Fruit fly (Drosophila melanogaster) whole organism, embryonic: Measurements from ENCODE around the gene CG3149.
A peak's percentile ranks its signal among the peaks of the same experiment; 100 is the strongest.

Source experiments
- Ada2b ChIP-seq: fragments of 200-800 bp; sonication (Bioruptor generic); IDR thresholded peaks from 2 replicates; pipeline ENCODE4 v1.3.6; 2022; ENCODE audit warnings: missing biosample characterization, missing genetic modification characterization
- Blimp-1 ChIP-seq: fragments of 200-800 bp; sonication (Bioruptor generic); optimal IDR thresholded peaks from 3 replicates; lab custom pipeline; 2018; ENCODE audit warnings: missing biosample characterization, missing genetic modification characterization, mild to moderate bottlenecking, moderate library complexity, missing genetic modification reagents
- CG10274 ChIP-seq: fragments of 200-800 bp; sonication (Bioruptor generic); optimal IDR thresholded peaks from 3 replicates; lab custom pipeline; 2017; ENCODE audit warnings: missing biosample characterization, mild to moderate bottlenecking, missing genetic modification characterization
- CG10366 ChIP-seq: fragments of 200-800 bp; sonication (Bioruptor generic); IDR thresholded peaks from 2 replicates; pipeline ENCODE4 v1.3.6; 2022; ENCODE audit warnings: missing biosample characterization, missing genetic modification characterization
- CG11247 ChIP-seq: fragments of 200-800 bp; sonication (Bioruptor generic); IDR thresholded peaks from 2 replicates; pipeline ENCODE4 v1.3.6; 2022; ENCODE audit warnings: missing biosample characterization, missing genetic modification characterization
- CG11456 ChIP-seq: fragments of 200-800 bp; sonication (Bioruptor generic); IDR thresholded peaks from 3 replicates; pipeline ENCODE4 v1.3.6; 2022; ENCODE audit warnings: missing biosample characterization, missing genetic modification characterization
- CG11696 ChIP-seq: fragments of 200-800 bp; sonication (Bioruptor generic); IDR thresholded peaks from 2 replicates; pipeline ENCODE4 v1.3.6; 2022; ENCODE audit warnings: missing biosample characterization, missing genetic modification characterization
- CG1233 ChIP-seq: fragments of 200-800 bp; sonication (Bioruptor generic); optimal IDR thresholded peaks from 4 replicates; lab custom pipeline; 2018; ENCODE audit warnings: missing biosample characterization, mild to moderate bottlenecking, missing genetic modification characterization
- CG13894 ChIP-seq: fragments of 200-800 bp; sonication (Bioruptor generic); optimal IDR thresholded peaks from 3 replicates; lab custom pipeline; 2018; ENCODE audit warnings: missing biosample characterization, mild to moderate bottlenecking, missing genetic modification characterization, moderate library complexity
- CG14710 ChIP-seq: fragments of 200-800 bp; sonication (Bioruptor generic); optimal IDR thresholded peaks from 3 replicates; lab custom pipeline; 2019; ENCODE audit warnings: missing biosample characterization, mild to moderate bottlenecking, missing genetic modification characterization, moderate library complexity
- CG15073 ChIP-seq: fragments of 200-800 bp; sonication (Bioruptor generic); optimal IDR thresholded peaks from 2 replicates; lab custom pipeline; 2016; ENCODE audit warnings: missing biosample characterization, missing genetic modification characterization
- CG15269 ChIP-seq: fragments of 200-800 bp; sonication (Bioruptor generic); optimal IDR thresholded peaks from 2 replicates; lab custom pipeline; 2018; ENCODE audit warnings: missing biosample characterization, mild to moderate bottlenecking, missing genetic modification characterization, moderate library complexity
- CG15514 ChIP-seq: fragments of 200-800 bp; sonication (Bioruptor generic); optimal IDR thresholded peaks from 3 replicates; lab custom pipeline; 2017; ENCODE audit warnings: missing biosample characterization, missing genetic modification characterization, mild to moderate bottlenecking, moderate library complexity, missing genetic modification reagents
- CG16863 ChIP-seq: fragments of 200-800 bp; sonication (Bioruptor generic); optimal IDR thresholded peaks from 3 replicates; lab custom pipeline; 2016; ENCODE audit warnings: missing biosample characterization, missing genetic modification characterization
- CG17328 ChIP-seq: fragments of 200-800 bp; sonication (Bioruptor generic); IDR thresholded peaks from 2 replicates; pipeline ENCODE4 v1.3.6; 2022; ENCODE audit warnings: missing biosample characterization, missing genetic modification characterization
- CG1832 ChIP-seq: fragments of 200-800 bp; sonication (Bioruptor generic); optimal IDR thresholded peaks from 2 replicates; lab custom pipeline; 2017; ENCODE audit warnings: missing biosample characterization, mild to moderate bottlenecking, missing genetic modification characterization, inconsistent platforms
- CG3281 ChIP-seq: fragments of 200-800 bp; sonication (Bioruptor generic); optimal IDR thresholded peaks from 3 replicates; lab custom pipeline; 2017; ENCODE audit warnings: missing biosample characterization, mild to moderate bottlenecking, missing genetic modification characterization
- CG3847 ChIP-seq: fragments of 200-800 bp; sonication (Bioruptor generic); IDR thresholded peaks from 2 replicates; pipeline ENCODE4 v1.3.6; 2022; ENCODE audit warnings: missing biosample characterization, missing genetic modification characterization
- CG5953 ChIP-seq: fragments of 200-800 bp; sonication (Bioruptor generic); IDR thresholded peaks from 2 replicates; pipeline ENCODE4 v1.3.6; 2022; ENCODE audit warnings: missing biosample characterization, missing genetic modification characterization
- CG6683 ChIP-seq: fragments of 200-800 bp; sonication (Bioruptor generic); optimal IDR thresholded peaks from 2 replicates; lab custom pipeline; 2017; ENCODE audit warnings: missing biosample characterization, mild to moderate bottlenecking, missing genetic modification characterization, missing genetic modification reagents
- CG7745 ChIP-seq: fragments of 200-800 bp; sonication (Bioruptor generic); optimal IDR thresholded peaks from 2 replicates; lab custom pipeline; 2018; ENCODE audit warnings: missing biosample characterization, mild to moderate bottlenecking, missing genetic modification characterization, moderate library complexity
- CG7987 ChIP-seq: fragments of 200-800 bp; sonication (Bioruptor generic); optimal IDR thresholded peaks from 2 replicates; lab custom pipeline; 2018; ENCODE audit warnings: missing biosample characterization, mild to moderate bottlenecking, missing genetic modification characterization, moderate library complexity
- CoRest ChIP-seq: fragments of 200-800 bp; sonication (Bioruptor generic); optimal IDR thresholded peaks from 3 replicates; lab custom pipeline; 2018; ENCODE audit warnings: missing biosample characterization, mild to moderate bottlenecking, missing genetic modification characterization, moderate library complexity
- Doc3 ChIP-seq: fragments of 200-800 bp; sonication (Bioruptor generic); IDR thresholded peaks from 3 replicates; pipeline ENCODE4 v1.3.6; 2022; ENCODE audit warnings: missing biosample characterization, missing genetic modification characterization; ENCODE audit not compliant: partially characterized antibody
- HHEX ChIP-seq: fragments of 200-800 bp; sonication (Bioruptor generic); optimal IDR thresholded peaks from 3 replicates; lab custom pipeline; 2017; ENCODE audit warnings: missing biosample characterization, mild to moderate bottlenecking, missing genetic modification characterization, missing genetic modification reagents
- Hr51 ChIP-seq, 2 experiments: fragments of 200-800 bp; sonication (Bioruptor generic); optimal IDR thresholded peaks; 2 replicates in 1 of 2; 3 replicates in 1 of 2; lab custom pipeline; 2016 to 2018; ENCODE audit warnings: missing biosample characterization in 2 of 2, missing genetic modification characterization in 2 of 2, mild to moderate bottlenecking in 1 of 2, moderate library complexity in 1 of 2
- Jarid2 ChIP-seq: fragments of 200-800 bp; sonication (Bioruptor generic); optimal IDR thresholded peaks from 3 replicates; lab custom pipeline; 2017; ENCODE audit warnings: mild to moderate bottlenecking, missing biosample characterization, missing genetic modification reagents, missing genetic modification characterization
- NK7.1 ChIP-seq: fragments of 200-800 bp; sonication (Bioruptor generic); optimal IDR thresholded peaks from 3 replicates; lab custom pipeline; 2016; ENCODE audit warnings: missing biosample characterization, missing genetic modification characterization
- bab2 ChIP-seq: fragments of 200-800 bp; sonication (Bioruptor generic); optimal IDR thresholded peaks from 2 replicates; lab custom pipeline; 2016; ENCODE audit warnings: missing biosample characterization, missing genetic modification characterization
- bowl ChIP-seq: fragments of 200-800 bp; sonication (Bioruptor generic); IDR thresholded peaks from 2 replicates; pipeline ENCODE4 v1.3.6; 2022; ENCODE audit warnings: missing biosample characterization, missing genetic modification characterization
- bsh ChIP-seq, 2 experiments: fragments of 200-800 bp; sonication (Bioruptor generic); optimal IDR thresholded peaks; 2 replicates each; lab custom pipeline; 2017 to 2018; ENCODE audit warnings: mild to moderate bottlenecking in 2 of 2, missing biosample characterization in 2 of 2, missing genetic modification characterization in 2 of 2, moderate library complexity in 1 of 2
- chn ChIP-seq: fragments of 200-800 bp; sonication (Bioruptor generic); optimal IDR thresholded peaks from 2 replicates; lab custom pipeline; 2016; ENCODE audit warnings: missing biosample characterization, missing genetic modification characterization
- cwo ChIP-seq: fragments of 200-800 bp; sonication (Bioruptor generic); optimal IDR thresholded peaks from 3 replicates; lab custom pipeline; 2017; ENCODE audit warnings: missing biosample characterization, missing genetic modification characterization, mild to moderate bottlenecking, moderate library complexity, missing genetic modification reagents
- dm ChIP-seq: fragments of 200-800 bp; sonication (Bioruptor generic); optimal IDR thresholded peaks from 3 replicates; lab custom pipeline; 2016; ENCODE audit warnings: missing biosample characterization, missing genetic modification characterization
- dmrt11E ChIP-seq: fragments of 200-800 bp; sonication (Bioruptor generic); optimal IDR thresholded peaks from 3 replicates; lab custom pipeline; 2018; ENCODE audit warnings: missing biosample characterization, mild to moderate bottlenecking, missing genetic modification characterization, moderate library complexity
- exex ChIP-seq: fragments of 200-800 bp; sonication (Bioruptor generic); optimal IDR thresholded peaks from 4 replicates; lab custom pipeline; 2018; ENCODE audit warnings: missing biosample characterization, mild to moderate bottlenecking, missing genetic modification characterization, moderate library complexity
- grn ChIP-seq: fragments of 200-800 bp; sonication (Bioruptor generic); optimal IDR thresholded peaks from 3 replicates; lab custom pipeline; 2017; ENCODE audit warnings: missing biosample characterization, missing genetic modification characterization
- gro ChIP-seq: fragments of 200-800 bp; sonication (Bioruptor generic); optimal IDR thresholded peaks from 2 replicates; lab custom pipeline; 2016; ENCODE audit warnings: missing biosample characterization, missing genetic modification characterization
- gt ChIP-seq: fragments of 200-800 bp; sonication (Bioruptor generic); IDR thresholded peaks from 2 replicates; pipeline ENCODE4 v1.3.6; 2022; ENCODE audit warnings: missing biosample characterization, missing genetic modification characterization
- lab ChIP-seq: fragments of 200-800 bp; sonication (Bioruptor generic); optimal IDR thresholded peaks from 3 replicates; lab custom pipeline; 2017; ENCODE audit warnings: missing biosample characterization, missing genetic modification characterization, mild to moderate bottlenecking, moderate library complexity, missing genetic modification reagents
- org-1 ChIP-seq: fragments of 200-800 bp; sonication (Bioruptor generic); optimal IDR thresholded peaks from 2 replicates; lab custom pipeline; 2017; ENCODE audit warnings: missing biosample characterization, missing genetic modification characterization
- pzg ChIP-seq: fragments of 200-800 bp; sonication (Bioruptor generic); optimal IDR thresholded peaks from 3 replicates; lab custom pipeline; 2018; ENCODE audit warnings: missing biosample characterization, mild to moderate bottlenecking, missing genetic modification characterization, moderate library complexity
- sima ChIP-seq: fragments of 200-800 bp; sonication (Bioruptor generic); optimal IDR thresholded peaks from 2 replicates; lab custom pipeline; 2016; ENCODE audit warnings: missing biosample characterization, missing genetic modification characterization
- slp2 ChIP-seq: fragments of 200-800 bp; sonication (Bioruptor generic); optimal IDR thresholded peaks from 2 replicates; lab custom pipeline; 2016; ENCODE audit warnings: missing biosample characterization, missing genetic modification characterization
- tio ChIP-seq: fragments of 200-800 bp; sonication (Bioruptor generic); optimal IDR thresholded peaks from 2 replicates; lab custom pipeline; 2017; ENCODE audit warnings: missing biosample characterization, missing genetic modification characterization, inconsistent platforms
- toy ChIP-seq: fragments of 200-800 bp; sonication (Bioruptor generic); IDR thresholded peaks from 2 replicates; pipeline ENCODE4 v1.3.6; 2022; ENCODE audit warnings: missing biosample characterization, missing genetic modification characterization
- vvl ChIP-seq: fragments of 200-800 bp; sonication (Bioruptor generic); IDR thresholded peaks from 2 replicates; pipeline ENCODE4 v1.3.6; 2022; ENCODE audit warnings: missing biosample characterization, missing genetic modification characterization

CG3149 gene

dm6 chrX:5735268-5735941 is 40.4 kb upstream of the CG3149 start (continued):
- TF ChIP-seq Hr51 (GFP tag; optimal IDR thresholded peaks at IDR 0.05; lab: Kevin White, UChicago) (peak; percentile 22 to 84), tio (peak; percentile 62), CoRest (tag; lab: Kevin White, UChicago) (peak; percentile 77), cwo (peak; percentile 67), toy (GFP tag; lab: Robert Waterston, UW) (peak; percentile 37; the same call in 1 of the 2 replicates), CG16863 (GFP tag; lab: Kevin White, UChicago) (peak; percentile 44), CG7987 (no peak), lab (peak; percentile 87), Ada2b (GFP tag; lab: Robert Waterston, UW) (peak; percentile 85), CG6683 (GFP tag; lab: Kevin White, UChicago) (peak; percentile 29), CG7745 (tag; lab: Kevin White, UChicago) (no peak), Blimp-1 (GFP tag; lab: Kevin White, UChicago) (peak; percentile 67), CG15073 (GFP tag; lab: Kevin White, UChicago) (no peak), CG10274 (GFP tag; lab: Kevin White, UChicago) (no peak), sima (no peak), CG1233 (peak; percentile 37), dmrt11E (tag; lab: Kevin White, UChicago) (peak; percentile 73), CG3847 (GFP tag; lab: Robert Waterston, UW) (peak; percentile 72), pzg (GFP tag; lab: Kevin White, UChicago) (no peak), CG15269 (tag; lab: Kevin White, UChicago) (peak; percentile 86), Jarid2 (no peak), chn (GFP tag; lab: Kevin White, UChicago) (peak; percentile 58), CG13894 (tag; lab: Kevin White, UChicago) (peak; percentile 23), dm (GFP tag; lab: Kevin White, UChicago) (no peak)

- TF ChIP-seq HHEX (GFP tag; lab: Kevin White, UChicago) (no peak), CG3281 (no peak), CG15514 (GFP tag; lab: Kevin White, UChicago) (peak; percentile 84), org-1 (GFP tag; lab: Kevin White, UChicago) (no peak), grn (GFP tag; lab: Kevin White, UChicago) (peak; percentile 26), CG17328 (GFP tag; lab: Robert Waterston, UW) (no peak), vvl (GFP tag; lab: Robert Waterston, UW) (no peak), exex (tag; lab: Kevin White, UChicago) (peak; percentile 8)
These were observed 37.4 kb upstream of the CG3149 start, which contains the start of gene CG15773 for dm6 chrX:5732440-5732839. Gene CG15773, plus strand, starts transcription at chrX:5732740.

- TF ChIP-seq bab2 (GFP tag; lab: Kevin White, UChicago) (peak; percentile 70), bowl (GFP tag; lab: Robert Waterston, UW) (no peak), CG11456 (GFP tag; lab: Robert Waterston, UW) (peak; percentile 6; the same call in 1 of the 3 replicates), gt (GFP tag; lab: Robert Waterston, UW) (peak; percentile 26; the same call in 1 of the 2 replicates), bsh (GFP tag; optimal IDR thresholded peaks at IDR 0.05; lab: Kevin White, UChicago) (peak; percentile 79 to 81), slp2 (GFP tag; lab: Kevin White, UChicago) (peak; percentile 8), CG10366 (GFP tag; lab: Robert Waterston, UW) (peak; percentile 40; the same call in 1 of the 2 replicates), NK7.1 (GFP tag; lab: Kevin White, UChicago) (no peak), sima (no peak), CG11247 (GFP tag; lab: Robert Waterston, UW) (no peak), CG14710 (tag; lab: Kevin White, UChicago) (peak; percentile 41), Doc3 (GFP tag; lab: Robert Waterston, UW) (no peak), CG5953 (peak; percentile 72; the same call in 1 of the 2 replicates), gro (no peak), CG1832 (no peak), CG11696 (GFP tag; lab: Robert Waterston, UW) (no peak)
These were observed 29.8 kb upstream of the CG3149 start for dm6 chrX:5724744-5725185.
